Worm (Caenorhabditis elegans): Measurements from ENCODE around the gene Y71H2AM.3.

- TF ChIP-seq him-1 (tag; optimal IDR thresholded peaks at IDR 0.05), result no peak
- no peak for TF ChIP-seq W03F9.2 (tag; optimal IDR thresholded peaks at IDR 0.05)
- no peak for TF ChIP-seq dao-5 (tag; optimal IDR thresholded peaks at IDR 0.05)
Measured at ce11 chrIII:2757478-2757877, 47.8 kb upstream of the Y71H2AM.3 start.
